Worm (Caenorhabditis elegans) whole organism, L1 larva: ENCODE data around the gene F58F9.9.

Experiments
- snpc-4 ChIP-seq: fragments of 150-350 bp; optimal IDR thresholded peaks from 2 replicates; lab custom pipeline; 2014; ENCODE audit warnings: missing biosample characterization, missing genetic modification characterization
- unc-86 ChIP-seq: sonication (generic microtip); optimal IDR thresholded peaks from 2 replicates; lab custom pipeline; 2016; ENCODE audit warnings: missing genetic modification characterization, missing compliant biosample characterization

DNA sequence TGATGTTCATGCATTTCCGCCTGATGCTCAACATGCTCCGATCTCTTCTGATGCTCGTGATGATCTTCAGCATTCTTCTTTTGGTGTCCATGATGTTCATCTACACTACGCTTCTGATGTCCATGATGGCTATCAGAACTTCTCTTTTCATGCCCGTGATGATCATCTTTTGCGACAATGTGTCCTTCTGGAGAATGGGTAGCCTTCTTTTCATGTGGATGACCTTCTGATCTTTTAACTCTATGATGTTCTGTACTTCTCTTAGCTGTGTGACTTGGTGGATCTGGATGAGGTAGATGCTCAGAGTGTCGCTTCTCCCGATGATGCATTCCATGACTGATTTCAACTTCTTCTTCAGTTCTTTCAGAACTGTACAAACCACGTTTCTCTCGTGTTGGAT is 18.9 kb downstream of the F58F9.9 start:
- TF ChIP-seq snpc-4: no peak
- no peak for TF ChIP-seq unc-86 (tag; lab: Kevin White, UChicago)
